Worm (Caenorhabditis elegans) whole organism, young adult: ENCODE results near the gene D1053.3.
A peak's percentile ranks its signal among the peaks of the same experiment; 100 is the strongest.

ENCODE experiments used
- B0336.3 ChIP-seq: fragments of 200-800 bp; sonication (Bioruptor generic); IDR thresholded peaks from 2 replicates; pipeline ENCODE4 v1.3.6; 2022; ENCODE audit warnings: missing genetic modification characterization, missing compliant biosample characterization
- K11D2.4 ChIP-seq: fragments of 200-800 bp; sonication (Bioruptor generic); IDR thresholded peaks from 2 replicates; pipeline ENCODE4 v1.3.6; 2022; ENCODE audit warnings: missing genetic modification reagents, missing genetic modification characterization, missing compliant biosample characterization
- aptf-2 ChIP-seq: fragments of 200-800 bp; sonication (Bioruptor generic); conservative IDR thresholded peaks from 2 replicates; pipeline ENCODE4 v1.3.6; 2022; ENCODE audit warnings: missing genetic modification reagents, missing genetic modification characterization, missing compliant biosample characterization
- athp-1 ChIP-seq: sonication (generic microtip); optimal IDR thresholded peaks from 2 replicates; lab custom pipeline; 2017; ENCODE audit warnings: mild to moderate bottlenecking, missing genetic modification characterization, missing compliant biosample characterization
- attf-5 ChIP-seq: fragments of 200-800 bp; sonication (Bioruptor generic); optimal IDR thresholded peaks from 2 replicates; lab custom pipeline; 2018; ENCODE audit warnings: mild to moderate bottlenecking, missing genetic modification characterization, missing compliant biosample characterization
- bed-1 ChIP-seq: fragments of 200-800 bp; sonication (Bioruptor generic); IDR thresholded peaks from 2 replicates; pipeline ENCODE4 v1.3.6; 2022; ENCODE audit warnings: missing genetic modification reagents, missing genetic modification characterization, missing compliant biosample characterization
- cebp-2 ChIP-seq: fragments of 200-800 bp; sonication (Bioruptor generic); IDR thresholded peaks from 2 replicates; pipeline ENCODE4 v1.3.6; 2022; ENCODE audit warnings: missing genetic modification characterization, missing compliant biosample characterization
- chd-7 ChIP-seq: sonication (generic microtip); optimal IDR thresholded peaks from 2 replicates; lab custom pipeline; 2016; ENCODE audit warnings: mild to moderate bottlenecking, missing genetic modification characterization, moderate library complexity, missing compliant biosample characterization
- dox-1 ChIP-seq: fragments of 200-800 bp; sonication (Bioruptor generic); IDR thresholded peaks from 2 replicates; pipeline ENCODE4 v1.3.6; 2022; ENCODE audit warnings: missing genetic modification reagents, missing genetic modification characterization, missing compliant biosample characterization
- egl-44 ChIP-seq: fragments of 200-800 bp; sonication (Bioruptor generic); IDR thresholded peaks from 2 replicates; pipeline ENCODE4 v1.3.6; 2022; ENCODE audit warnings: missing genetic modification reagents, missing genetic modification characterization, missing compliant biosample characterization
- ets-4 ChIP-seq: fragments of 200-800 bp; sonication (Bioruptor generic); optimal IDR thresholded peaks from 2 replicates; lab custom pipeline; 2018; ENCODE audit warnings: mild to moderate bottlenecking, missing genetic modification characterization, missing compliant biosample characterization
- gei-17 ChIP-seq: fragments of 200-800 bp; sonication (Bioruptor generic); optimal IDR thresholded peaks from 2 replicates; lab custom pipeline; 2018; ENCODE audit warnings: mild to moderate bottlenecking, missing genetic modification characterization, missing compliant biosample characterization
- hlh-12 ChIP-seq: sonication (generic microtip); optimal IDR thresholded peaks from 2 replicates; lab custom pipeline; 2016; ENCODE audit warnings: missing genetic modification characterization, missing compliant biosample characterization
- lag-1 ChIP-seq: fragments of 200-800 bp; sonication (Bioruptor generic); IDR thresholded peaks from 2 replicates; pipeline ENCODE4 v1.3.6; 2022; ENCODE audit warnings: missing genetic modification reagents, missing genetic modification characterization, missing compliant biosample characterization
- lin-26 ChIP-seq: fragments of 200-800 bp; sonication (Bioruptor generic); IDR thresholded peaks from 2 replicates; pipeline ENCODE4 v1.3.6; 2022; ENCODE audit warnings: missing genetic modification reagents, missing genetic modification characterization, missing compliant biosample characterization
- lin-40 ChIP-seq: sonication (generic microtip); optimal IDR thresholded peaks from 2 replicates; lab custom pipeline; 2016; ENCODE audit warnings: missing genetic modification characterization, mild to moderate bottlenecking, missing compliant biosample characterization, missing genotype, missing genetic modification reagents
- lsl-1 ChIP-seq: fragments of 200-800 bp; sonication (Bioruptor generic); optimal IDR thresholded peaks from 2 replicates; lab custom pipeline; 2018; ENCODE audit warnings: mild to moderate bottlenecking, missing genetic modification characterization, moderate library complexity, missing compliant biosample characterization
- lsy-27 ChIP-seq: sonication (generic microtip); optimal IDR thresholded peaks from 2 replicates; lab custom pipeline; 2017; ENCODE audit warnings: missing genetic modification characterization, mild to moderate bottlenecking, missing compliant biosample characterization, antibody characterized with exemption, missing genotype, borderline replicate concordance; ENCODE audit not compliant: insufficient read depth
- nfyb-1 ChIP-seq: fragments of 200-800 bp; sonication (Bioruptor generic); IDR thresholded peaks from 2 replicates; pipeline ENCODE4 v1.3.6; 2022; ENCODE audit warnings: missing genetic modification reagents, missing genetic modification characterization, missing compliant biosample characterization
- nhr-27 ChIP-seq: fragments of 200-800 bp; sonication (Bioruptor generic); optimal IDR thresholded peaks from 2 replicates; lab custom pipeline; 2018; ENCODE audit warnings: mild to moderate bottlenecking, missing genetic modification characterization, moderate library complexity, missing compliant biosample characterization
- nhr-80 ChIP-seq: sonication (generic microtip); optimal IDR thresholded peaks from 2 replicates; lab custom pipeline; 2016; ENCODE audit warnings: missing genetic modification characterization, missing compliant biosample characterization
- pbrm-1 ChIP-seq: fragments of 200-800 bp; sonication (Bioruptor generic); IDR thresholded peaks from 2 replicates; pipeline ENCODE4 v1.3.6; 2022; ENCODE audit warnings: missing genetic modification reagents, missing genetic modification characterization, missing compliant biosample characterization
- pha-4 ChIP-seq: fragments of 150-350 bp; sonication (generic microtip); optimal IDR thresholded peaks from 2 replicates; lab custom pipeline; 2014; ENCODE audit warnings: missing biosample characterization, missing genetic modification reagents, missing genetic modification characterization
- snpc-1.3 ChIP-seq: sonication (generic microtip); optimal IDR thresholded peaks from 2 replicates; lab custom pipeline; 2017; ENCODE audit warnings: missing genetic modification characterization, mild to moderate bottlenecking, missing compliant biosample characterization, antibody characterized with exemption, moderate library complexity, missing genotype, missing genetic modification reagents; ENCODE audit not compliant: insufficient read depth
- tbp1 ChIP-seq: fragments of 200-800 bp; sonication (Bioruptor generic); optimal IDR thresholded peaks from 2 replicates; lab custom pipeline; 2018; ENCODE audit warnings: mild to moderate bottlenecking, missing genetic modification characterization, missing compliant biosample characterization
- tbx-9 ChIP-seq: sonication (generic microtip); optimal IDR thresholded peaks from 2 replicates; lab custom pipeline; 2016; ENCODE audit warnings: borderline replicate concordance, missing genetic modification characterization, inconsistent platforms, missing compliant biosample characterization
- unc-130 ChIP-seq: sonication (generic microtip); optimal IDR thresholded peaks from 2 replicates; lab custom pipeline; 2016; ENCODE audit warnings: missing genetic modification reagents, missing genetic modification characterization, missing compliant biosample characterization
- zfh-2 ChIP-seq: fragments of 200-800 bp; sonication (Bioruptor generic); conservative IDR thresholded peaks from 2 replicates; pipeline ENCODE4 v1.3.6; 2022; ENCODE audit warnings: missing genetic modification reagents, missing genetic modification characterization, missing compliant biosample characterization
- ztf-18 ChIP-seq: sonication (generic microtip); optimal IDR thresholded peaks from 2 replicates; lab custom pipeline; 2016; ENCODE audit warnings: missing genotype, mild to moderate bottlenecking, missing genetic modification characterization, missing compliant biosample characterization
- ztf-25 ChIP-seq: fragments of 200-800 bp; sonication (Bioruptor generic); IDR thresholded peaks from 2 replicates; pipeline ENCODE4 v1.3.6; 2022; ENCODE audit warnings: missing genetic modification reagents, missing genetic modification characterization, missing compliant biosample characterization
- ztf-26 ChIP-seq: sonication (generic microtip); optimal IDR thresholded peaks from 2 replicates; lab custom pipeline; 2017; ENCODE audit warnings: missing genetic modification characterization, missing compliant biosample characterization
- ztf-28 ChIP-seq: fragments of 200-800 bp; sonication (Bioruptor generic); IDR thresholded peaks from 2 replicates; pipeline ENCODE4 v1.3.6; 2022; ENCODE audit warnings: missing genetic modification reagents, missing genetic modification characterization, missing compliant biosample characterization

The D1053.3 gene

ce11 chrX:11727761-11728160 is 9.2 kb downstream of the D1053.3 start, which contains the start of the genes gst-42 and D1053.2 (continued):
- TF ChIP-seq ztf-25 (GFP tag; lab: Robert Waterston, UW) (no peak), pbrm-1 (no peak), attf-5 (GFP tag; lab: Kevin White, UChicago) (no peak), ztf-18 (no peak)

DNA sequence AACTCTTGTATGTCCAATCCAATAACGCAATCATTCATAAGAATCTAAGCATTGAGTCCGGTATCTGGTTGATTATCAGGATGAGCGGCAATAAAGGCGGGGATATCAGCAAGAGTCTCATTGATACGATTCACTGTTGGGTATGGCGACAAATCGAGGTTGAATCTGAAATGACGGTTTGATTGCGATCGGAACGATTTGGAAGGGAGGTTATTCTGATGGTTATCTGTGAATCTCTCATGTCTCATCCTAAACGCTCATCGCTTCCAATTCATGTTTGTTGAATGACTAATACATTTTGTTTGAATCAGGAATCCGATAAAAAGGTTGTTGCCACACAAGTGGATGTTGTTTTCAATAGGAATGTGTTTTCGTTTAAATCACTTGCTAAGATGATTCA is 10.5 kb downstream of the D1053.3 start:
- no peak for TF ChIP-seq tbx-9 (tag; lab: Kevin White, UChicago)
- no peak for TF ChIP-seq ztf-26 (tag; lab: Kevin White, UChicago)
- TF ChIP-seq ztf-28 (GFP tag; lab: Robert Waterston, UW) = no peak
- no peak for TF ChIP-seq dox-1 (GFP tag; lab: Robert Waterston, UW)

- TF ChIP-seq aptf-2 (GFP tag; lab: Robert Waterston, UW) (no peak), cebp-2 (GFP tag; lab: Robert Waterston, UW) (no peak), bed-1 (no peak), zfh-2 (GFP tag; lab: Robert Waterston, UW) (no peak), snpc-1.3 (tag; lab: Kevin White, UChicago) (no peak), lag-1 (GFP tag; lab: Robert Waterston, UW) (no peak), B0336.3 (no peak), K11D2.4 (GFP tag; lab: Robert Waterston, UW) (no peak), chd-7 (tag; lab: Kevin White, UChicago) (no peak)
- TF ChIP-seq, all 124 proteins: peak for 0
Observed at ce11 chrX:11725646-11726045, 11.3 kb downstream of the D1053.3 start.

DNA sequence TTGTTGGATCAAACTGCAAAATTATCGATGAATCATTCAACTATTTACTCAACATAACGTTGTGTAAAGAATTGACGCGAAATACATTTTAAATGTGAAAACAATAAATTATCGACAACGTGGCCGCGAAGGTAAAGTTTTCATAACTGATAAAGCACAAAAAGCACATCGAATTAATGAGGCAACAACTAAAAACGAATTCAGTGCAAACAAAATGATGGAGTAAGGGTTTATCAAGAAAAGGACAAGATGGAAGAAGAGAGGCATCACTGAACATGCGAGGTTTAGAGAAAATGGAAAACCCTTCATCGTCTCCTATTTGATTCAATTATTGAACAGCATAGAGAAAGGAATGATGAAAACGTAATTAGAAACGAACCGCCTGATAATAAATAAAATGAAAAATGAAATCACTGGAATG is 13.2 kb downstream of the D1053.3 start, which contains the start of gene D1053.4:
Gene D1053.4, minus strand, starts transcription at position 20 of the 421 bp plus-strand sequence.
- TF ChIP-seq lsy-27 (tag; lab: Kevin White, UChicago) (no peak), nhr-80 (peak; percentile 81), gei-17 (GFP tag; lab: Kevin White, UChicago) (no peak), lin-26 (GFP tag; lab: Robert Waterston, UW) (no peak)

DNA sequence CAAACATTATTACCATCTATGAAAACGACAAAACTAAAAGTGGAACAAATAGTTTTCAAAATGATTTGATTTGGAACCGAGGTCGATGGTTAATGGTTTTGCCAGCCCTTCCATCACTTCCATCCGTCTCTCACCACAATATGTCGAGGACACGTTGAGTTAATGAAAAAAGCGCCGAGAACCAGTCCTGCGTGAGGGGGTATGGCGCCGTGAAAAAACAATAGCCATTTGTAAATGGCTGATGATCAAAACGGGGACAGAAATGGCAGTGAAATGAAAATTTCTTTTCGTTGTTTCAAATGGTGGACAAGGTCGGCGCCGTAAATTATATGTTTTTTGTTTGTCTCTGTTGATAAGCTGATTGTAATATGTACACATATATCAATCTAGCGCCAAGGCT is 16.9 kb downstream of the D1053.3 start:
- TF ChIP-seq lin-40 (tag; lab: Kevin White, UChicago) (no peak), nhr-80 (peak; percentile 5), athp-1 (no peak), nhr-27 (tag; lab: Kevin White, UChicago) (no peak), nfyb-1 (no peak)

DNA sequence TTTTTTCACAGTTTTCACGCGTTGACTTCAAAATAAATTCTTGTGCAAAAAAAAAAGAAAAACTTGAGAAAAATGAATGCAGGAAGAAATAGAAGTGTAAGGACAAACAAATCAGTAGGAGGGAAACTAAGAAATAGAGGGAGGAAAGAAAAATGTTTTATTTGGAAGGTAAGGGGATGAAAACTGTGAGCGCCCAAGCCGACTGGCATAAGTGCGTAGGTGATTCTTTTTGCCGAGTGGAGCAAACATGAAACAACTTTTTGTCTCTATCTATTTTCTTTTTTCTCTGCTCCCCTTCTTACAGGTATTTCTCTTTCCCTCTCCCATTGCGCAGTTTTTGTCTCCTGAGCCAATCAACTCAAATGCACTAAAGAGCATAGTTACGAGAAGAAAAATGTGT is 18.2 kb downstream of the D1053.3 start:
- no peak for TF ChIP-seq hlh-12 (tag; lab: Kevin White, UChicago)
- no peak for TF ChIP-seq unc-130 (GFP tag; lab: Kevin White, UChicago)
- TF ChIP-seq lsl-1 (GFP tag; lab: Kevin White, UChicago) = no peak
- no peak for TF ChIP-seq egl-44 (GFP tag; lab: Robert Waterston, UW)
- no peak for TF ChIP-seq ets-4 (GFP tag; lab: Kevin White, UChicago)
- TF ChIP-seq tbp1 (GFP tag; lab: Kevin White, UChicago) = no peak
- no peak for TF ChIP-seq pha-4
